Worm (Caenorhabditis elegans): ENCODE data around the gene R148.3.

DNA sequence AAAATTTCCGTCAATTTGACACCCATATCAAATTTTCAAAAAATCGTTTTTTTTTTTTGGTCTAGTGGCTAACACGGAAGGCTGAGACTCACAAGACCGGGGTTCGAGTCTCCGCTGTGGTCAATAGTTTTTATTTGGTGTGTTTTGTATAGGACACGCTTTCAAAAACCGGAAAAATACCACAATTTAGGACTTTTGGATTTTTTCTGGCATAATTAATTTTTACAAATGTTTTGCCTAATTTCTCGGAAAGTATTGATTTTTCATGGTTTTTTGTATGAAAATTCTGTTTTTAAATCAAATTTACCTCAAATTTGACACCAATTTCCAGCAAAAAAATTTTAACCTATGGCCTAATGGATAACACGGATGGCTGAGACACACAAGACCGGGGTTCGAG is 10.8 kb downstream of the R148.3 start, which contains the start of gene mks-1:
- TF ChIP-seq F13H6.1 (tag; optimal IDR thresholded peaks at IDR 0.05) (no peak), blmp-1 (tag; optimal IDR thresholded peaks at IDR 0.05; ENCODE audit: insufficient read depth) (no peak), zag-1 (tag; optimal IDR thresholded peaks at IDR 0.05) (no peak), ama-1 (optimal IDR thresholded peaks at IDR 0.05) (no peak), ceh-82 (tag; optimal IDR thresholded peaks at IDR 0.05) (no peak), nhr-237 (tag; optimal IDR thresholded peaks at IDR 0.05) (no peak), dmd-4 (tag; optimal IDR thresholded peaks at IDR 0.05) (no peak), elt-3 (tag; optimal IDR thresholded peaks at IDR 0.05) (no peak), nhr-10 (tag; optimal IDR thresholded peaks at IDR 0.05) (no peak), egl-27 (tag; optimal IDR thresholded peaks at IDR 0.05) (no peak), sma-9 (GFP tag; optimal IDR thresholded peaks at IDR 0.05) (no peak), sma-9 (tag; optimal IDR thresholded peaks at IDR 0.05) (no peak), fos-1 (tag; optimal IDR thresholded peaks at IDR 0.05) (no peak), nhr-11 (tag; optimal IDR thresholded peaks at IDR 0.05) (no peak)

Data from whole organism, L2 larva.